Worm (Caenorhabditis elegans) whole organism, L4 larva: Measurements from ENCODE around the gene srh-146.

Source experiments
- aha-1 ChIP-seq: fragments of 150-350 bp; peaks from one replicate; lab custom pipeline; 2014; ENCODE audit warnings: missing biosample characterization, missing genetic modification characterization
- lsy-2 ChIP-seq, 2 experiments: fragments of 150-350 bp in 1 of 2; sonication (generic microtip) in 1 of 2; optimal IDR thresholded peaks; 2 replicates each; lab custom pipeline; 2014 to 2017; ENCODE audit warnings: missing biosample characterization in 2 of 2, missing genetic modification characterization in 2 of 2

DNA sequence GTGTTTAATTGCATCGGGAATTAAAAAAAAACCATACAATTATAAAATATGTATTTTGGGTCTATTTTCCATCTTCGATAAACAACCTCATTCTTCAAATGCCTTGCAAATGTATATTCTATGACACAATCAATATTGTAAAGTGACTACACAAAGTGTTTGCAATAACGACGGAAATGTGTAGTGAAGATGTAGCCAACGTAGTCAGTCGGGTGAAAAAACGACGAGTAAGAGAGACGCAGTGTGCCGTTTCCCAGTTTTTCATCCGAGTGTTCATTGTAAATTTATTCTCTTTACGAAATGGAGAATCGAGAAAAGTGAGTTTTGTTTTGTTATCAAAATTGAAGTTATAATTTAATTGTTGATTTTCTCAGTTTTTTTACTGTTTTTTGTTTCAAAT lies 22.1 kb upstream of the srh-146 start, which contains the start of gene F37B4.15:
- TF ChIP-seq aha-1 (no peak), lsy-2 (tag; optimal IDR thresholded peaks at IDR 0.05; lab: Kevin White, UChicago) (no peak)
